Worm (Caenorhabditis elegans): ENCODE results near the gene osm-1.

Gene osm-1

ce11 chrX:16555726-16556125 lies 15.3 kb downstream of the osm-1 start:
- TF ChIP-seq elt-1 (tag; optimal IDR thresholded peaks at IDR 0.05) (peak; percentile 83), blmp-1 (tag; optimal IDR thresholded peaks at IDR 0.05; ENCODE audit: insufficient read depth) (peak; percentile 99), ceh-16 (tag; optimal IDR thresholded peaks at IDR 0.05) (peak; percentile 86), ztf-4 (tag; optimal IDR thresholded peaks at IDR 0.05) (no peak), nhr-25 (tag; optimal IDR thresholded peaks at IDR 0.05) (peak; percentile 76), sma-3 (GFP tag; optimal IDR thresholded peaks at IDR 0.05) (peak; percentile 9), sma-9 (GFP tag; optimal IDR thresholded peaks at IDR 0.05) (peak; percentile 70), sma-9 (tag; optimal IDR thresholded peaks at IDR 0.05) (no peak), lin-13 (GFP tag; optimal IDR thresholded peaks at IDR 0.05) (no peak)

- TF ChIP-seq R02D3.7 (tag; optimal IDR thresholded peaks at IDR 0.05) (no peak), nhr-21 (tag; optimal IDR thresholded peaks at IDR 0.05) (peak; percentile 18), sma-9 (GFP tag; optimal IDR thresholded peaks at IDR 0.05) (peak; percentile 25), sma-9 (tag; optimal IDR thresholded peaks at IDR 0.05) (no peak), nhr-23 (tag; optimal IDR thresholded peaks at IDR 0.05) (no peak), ztf-4 (tag; optimal IDR thresholded peaks at IDR 0.05) (no peak)
Measured at ce11 chrX:16558117-16558516, 17.6 kb downstream of the osm-1 start, which contains the start of gene K08B5.1. K08B5.1 (plus strand) TSS chrX:16558434.

ce11 chrX:16558776-16559175 lies 18.3 kb downstream of the osm-1 start:
- TF ChIP-seq unc-55 (GFP tag; optimal IDR thresholded peaks at IDR 0.05) (peak; percentile 10), sma-9 (GFP tag; optimal IDR thresholded peaks at IDR 0.05) (peak; percentile 55), sma-9 (tag; optimal IDR thresholded peaks at IDR 0.05) (no peak), nhr-25 (tag; optimal IDR thresholded peaks at IDR 0.05) (peak; percentile 5), sma-3 (GFP tag; optimal IDR thresholded peaks at IDR 0.05) (peak; percentile 72), ztf-1 (GFP tag; conservative IDR thresholded peaks at IDR 0.05) (no peak), egl-27 (tag; optimal IDR thresholded peaks at IDR 0.05) (peak; percentile 29), nhr-237 (tag; optimal IDR thresholded peaks at IDR 0.05) (no peak), ceh-16 (tag; optimal IDR thresholded peaks at IDR 0.05) (no peak), lsy-2 (tag; optimal IDR thresholded peaks at IDR 0.05) (peak in 1 of 2 experiments; percentile 39), dmd-4 (tag; optimal IDR thresholded peaks at IDR 0.05) (no peak), sem-4 (tag; optimal IDR thresholded peaks at IDR 0.05) (peak; percentile 3), crh-2 (tag; optimal IDR thresholded peaks at IDR 0.05) (peak; percentile 59), gmeb-1 (tag; optimal IDR thresholded peaks at IDR 0.05) (no peak), alr-1 (tag; optimal IDR thresholded peaks at IDR 0.05) (no peak), snpc-4 (tag; optimal IDR thresholded peaks at IDR 0.05) (no peak), fos-1 (tag; optimal IDR thresholded peaks at IDR 0.05) (peak; percentile 82), nhr-6 (tag; optimal IDR thresholded peaks at IDR 0.05) (no peak), nhr-21 (tag; optimal IDR thresholded peaks at IDR 0.05) (peak; percentile 19), C34F6.9 (tag; optimal IDR thresholded peaks at IDR 0.05) (peak; percentile 28), nhr-10 (tag; optimal IDR thresholded peaks at IDR 0.05) (no peak), mab-5 (tag; optimal IDR thresholded peaks at IDR 0.05) (no peak)

- TF ChIP-seq nhr-10 (tag; optimal IDR thresholded peaks at IDR 0.05) (no peak), F13H6.1 (tag; optimal IDR thresholded peaks at IDR 0.05) (no peak), lin-11 (tag; optimal IDR thresholded peaks at IDR 0.05) (no peak), ceh-82 (tag; optimal IDR thresholded peaks at IDR 0.05) (no peak), nhr-237 (tag; optimal IDR thresholded peaks at IDR 0.05) (no peak), blmp-1 (tag; optimal IDR thresholded peaks at IDR 0.05; ENCODE audit: insufficient read depth) (peak; percentile 32), sma-9 (GFP tag; optimal IDR thresholded peaks at IDR 0.05) (peak; percentile 41), sma-9 (tag; optimal IDR thresholded peaks at IDR 0.05) (no peak), nhr-21 (tag; optimal IDR thresholded peaks at IDR 0.05) (peak; percentile 44), skn-1 (tag; optimal IDR thresholded peaks at IDR 0.05) (no peak), sma-3 (GFP tag; optimal IDR thresholded peaks at IDR 0.05) (peak; percentile 26)
Measured at ce11 chrX:16559387-16559786, 18.9 kb downstream of the osm-1 start.

ce11 chrX:16560895-16561294 lies 20.4 kb downstream of the osm-1 start:
- TF ChIP-seq gmeb-1 (tag; optimal IDR thresholded peaks at IDR 0.05) (no peak), fos-1 (tag; optimal IDR thresholded peaks at IDR 0.05) (no peak), sma-3 (GFP tag; optimal IDR thresholded peaks at IDR 0.05) (peak; percentile 56), elt-1 (tag; optimal IDR thresholded peaks at IDR 0.05) (no peak)
